Fruit fly (Drosophila melanogaster) whole organism: ENCODE measurements around the gene Nmd3.

Source experiments
- CG8478 ChIP-seq: fragments of >200 bp; optimal IDR thresholded peaks from 2 replicates; lab custom pipeline; 2018; ENCODE audit warnings: inconsistent platforms
- psq ChIP-seq: fragments of >200 bp; optimal IDR thresholded peaks from 2 replicates; lab custom pipeline; 2017

DNA sequence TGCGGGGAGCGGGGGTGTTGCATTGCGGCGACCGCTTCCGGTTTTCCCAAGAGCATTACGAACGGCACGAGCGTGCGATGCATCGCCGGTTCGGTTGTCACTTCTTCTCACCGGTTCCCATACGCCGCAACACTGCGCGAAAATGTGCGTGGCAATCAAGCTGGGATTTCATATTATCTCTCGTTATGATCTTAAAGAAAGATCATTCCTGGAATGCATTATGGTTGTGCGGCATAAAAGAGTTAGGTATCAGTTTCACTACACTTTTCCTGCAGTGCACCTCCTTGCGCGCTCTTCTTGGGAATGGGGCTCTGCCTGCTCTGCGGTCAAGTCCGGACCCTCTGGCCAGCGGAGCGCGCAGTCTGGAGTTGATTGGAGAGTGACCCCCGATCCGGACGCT, 18.3 kb downstream of the Nmd3 start:
- TF ChIP-seq CG8478 (no peak), psq (lab: Kevin White, UChicago) (no peak)
